Worm (Caenorhabditis elegans): ENCODE measurements around the gene C18D11.9.

DNA sequence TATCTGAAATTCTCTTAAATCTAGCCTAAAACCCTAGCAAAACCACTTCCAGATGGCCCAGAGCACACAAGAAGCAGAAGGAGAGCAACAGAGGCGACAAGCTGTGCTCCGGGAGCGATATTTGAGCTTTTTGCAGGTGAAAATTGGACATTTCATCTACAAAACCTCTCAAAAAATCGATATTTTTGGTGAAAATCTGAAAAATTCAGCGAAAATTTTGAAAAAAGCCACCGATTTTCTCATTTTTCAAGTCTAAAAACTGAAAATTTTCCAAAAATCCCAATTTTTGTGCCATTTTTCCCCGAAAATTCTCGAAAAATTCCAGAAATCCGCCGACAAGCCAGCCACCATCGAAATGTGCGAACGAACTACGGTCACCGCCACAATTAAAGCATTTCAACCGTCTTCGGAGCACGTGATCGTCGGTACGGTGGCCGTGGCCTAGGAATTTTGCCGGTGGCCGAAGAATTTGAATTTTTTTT is 28.7 kb upstream of the C18D11.9 start, which contains the start of gene C24H11.5:
- TF ChIP-seq elt-2 (tag; optimal IDR thresholded peaks at IDR 0.05) (no peak), fos-1 (tag; optimal IDR thresholded peaks at IDR 0.05) (no peak), ces-1 (GFP tag; optimal IDR thresholded peaks at IDR 0.05) (no peak), ceh-82 (tag; optimal IDR thresholded peaks at IDR 0.05) (no peak), nhr-76 (tag; optimal IDR thresholded peaks at IDR 0.05) (no peak), pqm-1 (tag; optimal IDR thresholded peaks at IDR 0.05) (no peak), mab-9 (GFP tag; IDR thresholded peaks at IDR 0.05) (no peak), dpl-1 (GFP tag; optimal IDR thresholded peaks at IDR 0.05) (no peak)
